Worm (Caenorhabditis elegans): Measurements from ENCODE around the gene dhrs-4.

DNA sequence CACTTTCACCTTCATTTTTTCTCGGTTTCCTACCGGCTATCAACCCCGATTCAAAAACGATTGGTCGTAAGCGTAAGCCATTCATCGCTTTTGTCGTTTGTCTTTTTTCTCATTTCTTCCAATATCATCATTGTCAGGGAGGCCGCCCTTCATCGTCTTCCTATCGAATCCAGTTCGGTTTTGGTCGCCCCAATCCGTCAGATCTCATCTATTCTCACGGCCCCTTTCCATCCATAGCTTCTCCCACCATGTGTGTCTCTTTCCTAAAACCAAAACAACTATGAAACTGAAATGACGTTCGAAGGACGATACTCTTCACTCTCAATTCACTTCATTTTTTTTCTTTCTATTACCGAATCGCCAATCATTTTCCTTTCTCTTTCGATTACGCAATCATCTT, 46.6 kb upstream of the dhrs-4 start:
- TF ChIP-seq med-1 (GFP tag; optimal IDR thresholded peaks at IDR 0.05; ENCODE audit: insufficient read depth) (no peak), tab-1 (GFP tag; IDR thresholded peaks at IDR 0.05) (no peak), ref-1 (GFP tag; conservative IDR thresholded peaks at IDR 0.05) (no peak), flt-1 (GFP tag; IDR thresholded peaks at IDR 0.05) (no peak), klf-2 (GFP tag; conservative IDR thresholded peaks at IDR 0.05) (no peak)
